Fruit fly (Drosophila melanogaster) whole organism, pupa: ENCODE results near the gene His3.3A.

Experiments used
- CG10348 ChIP-seq: fragments of 200-800 bp; sonication (Bioruptor generic); IDR thresholded peaks from 2 replicates; pipeline ENCODE4 v1.3.6; 2022; ENCODE audit warnings: missing biosample characterization, missing genetic modification characterization
- CG17806 ChIP-seq: fragments of 200-800 bp; sonication (Bioruptor generic); optimal IDR thresholded peaks from 2 replicates; lab custom pipeline; 2018; ENCODE audit warnings: missing biosample characterization, mild to moderate bottlenecking, missing genetic modification characterization, moderate library complexity
- CG34367 ChIP-seq: fragments of 200-800 bp; sonication (Bioruptor generic); optimal IDR thresholded peaks from 2 replicates; lab custom pipeline; 2018; ENCODE audit warnings: missing biosample characterization, mild to moderate bottlenecking, missing genetic modification characterization
- CG8301 ChIP-seq: fragments of 200-800 bp; sonication (Bioruptor generic); optimal IDR thresholded peaks from 2 replicates; lab custom pipeline; 2018; ENCODE audit warnings: missing biosample characterization, mild to moderate bottlenecking, missing genetic modification characterization
- CG9948 ChIP-seq: fragments of 200-800 bp; sonication (Bioruptor generic); optimal IDR thresholded peaks from 2 replicates; lab custom pipeline; 2018; ENCODE audit warnings: missing biosample characterization, mild to moderate bottlenecking, missing genetic modification characterization, moderate library complexity
- EcR ChIP-seq: fragments of 200-800 bp; sonication (Bioruptor generic); optimal IDR thresholded peaks from 3 replicates; lab custom pipeline; 2019; ENCODE audit warnings: missing biosample characterization, missing genetic modification characterization, mild to moderate bottlenecking, moderate library complexity, missing genetic modification reagents
- Ets98B ChIP-seq: fragments of 200-800 bp; sonication (Bioruptor generic); IDR thresholded peaks from 2 replicates; pipeline ENCODE4 v1.3.6; 2022; ENCODE audit warnings: missing biosample characterization, missing genetic modification characterization
- Pif1B ChIP-seq: fragments of 200-800 bp; sonication (Bioruptor generic); optimal IDR thresholded peaks from 3 replicates; lab custom pipeline; 2016; ENCODE audit warnings: missing biosample characterization, missing genetic modification characterization
- fd96Ca ChIP-seq: fragments of 200-800 bp; sonication (Bioruptor generic); IDR thresholded peaks from 3 replicates; pipeline ENCODE4 v1.3.6; 2022; ENCODE audit warnings: missing biosample characterization, missing genetic modification characterization
- rn ChIP-seq: fragments of 200-800 bp; sonication (Bioruptor generic); IDR thresholded peaks from 2 replicates; pipeline ENCODE4 v1.3.6; 2022; ENCODE audit warnings: missing biosample characterization, missing genetic modification characterization

DNA sequence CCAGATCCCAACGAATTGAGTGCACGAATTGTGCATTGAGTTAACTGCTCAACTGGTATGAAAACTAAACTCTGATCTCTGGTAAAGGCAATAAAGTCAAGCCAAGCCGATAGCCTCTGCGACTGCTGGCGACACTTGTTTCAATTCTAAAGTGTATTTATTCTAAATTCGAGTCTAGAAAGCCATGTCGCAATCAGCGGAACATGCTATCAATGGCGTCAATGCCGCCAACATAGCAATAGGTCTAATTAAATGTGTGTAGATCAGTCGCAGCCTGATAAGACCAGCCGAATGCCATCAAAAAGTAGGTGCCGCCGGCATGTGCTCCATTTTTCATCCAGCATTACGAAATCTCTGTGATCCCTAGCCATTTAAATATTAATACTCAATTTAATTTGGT, 29.3 kb upstream of the His3.3A start:
- TF ChIP-seq CG17806 (no peak), Pif1B (no peak), Ets98B (GFP tag; lab: Robert Waterston, UW) (no peak), CG9948 (tag; lab: Kevin White, UChicago) (no peak), fd96Ca (GFP tag; lab: Robert Waterston, UW) (no peak), CG8301 (tag; lab: Kevin White, UChicago) (no peak), CG10348 (no peak), EcR (GFP tag; lab: Kevin White, UChicago) (no peak), rn (no peak), CG34367 (no peak)
